Fruit fly (Drosophila melanogaster) whole organism, pupa: ENCODE results near the gene CG15336.

ENCODE experiments used
- CG10348 ChIP-seq: fragments of 200-800 bp; sonication (Bioruptor generic); IDR thresholded peaks from 2 replicates; pipeline ENCODE4 v1.3.6; 2022; ENCODE audit warnings: missing biosample characterization, missing genetic modification characterization
- CG13204 ChIP-seq: fragments of 200-800 bp; sonication (Bioruptor generic); optimal IDR thresholded peaks from 2 replicates; lab custom pipeline; 2018; ENCODE audit warnings: missing biosample characterization, mild to moderate bottlenecking, missing genetic modification characterization, moderate library complexity
- CG14655 ChIP-seq: fragments of 200-800 bp; sonication (Bioruptor generic); optimal IDR thresholded peaks from 3 replicates; lab custom pipeline; 2017; ENCODE audit warnings: mild to moderate bottlenecking, missing biosample characterization, missing genetic modification reagents, missing genetic modification characterization
- CG15710 ChIP-seq: fragments of 200-800 bp; sonication (Bioruptor generic); optimal IDR thresholded peaks from 2 replicates; lab custom pipeline; 2018; ENCODE audit warnings: missing biosample characterization, mild to moderate bottlenecking, missing genetic modification characterization, moderate library complexity
- CG32121 ChIP-seq: fragments of 200-800 bp; sonication (Bioruptor generic); IDR thresholded peaks from 2 replicates; pipeline ENCODE4 v1.3.6; 2022; ENCODE audit warnings: missing biosample characterization, missing genetic modification characterization
- CG34367 ChIP-seq: fragments of 200-800 bp; sonication (Bioruptor generic); optimal IDR thresholded peaks from 2 replicates; lab custom pipeline; 2018; ENCODE audit warnings: missing biosample characterization, mild to moderate bottlenecking, missing genetic modification characterization
- CG4496 ChIP-seq: fragments of 200-800 bp; sonication (Bioruptor generic); IDR thresholded peaks from 3 replicates; pipeline ENCODE4 v1.3.6; 2022; ENCODE audit warnings: missing biosample characterization, missing genetic modification characterization
- CG9948 ChIP-seq: fragments of 200-800 bp; sonication (Bioruptor generic); optimal IDR thresholded peaks from 2 replicates; lab custom pipeline; 2018; ENCODE audit warnings: missing biosample characterization, mild to moderate bottlenecking, missing genetic modification characterization, moderate library complexity
- D1 ChIP-seq: fragments of 200-800 bp; sonication (Bioruptor generic); optimal IDR thresholded peaks from 2 replicates; lab custom pipeline; 2018; ENCODE audit warnings: missing biosample characterization, mild to moderate bottlenecking, missing genetic modification characterization, moderate library complexity
- EcR ChIP-seq: fragments of 200-800 bp; sonication (Bioruptor generic); optimal IDR thresholded peaks from 3 replicates; lab custom pipeline; 2019; ENCODE audit warnings: missing biosample characterization, missing genetic modification characterization, mild to moderate bottlenecking, moderate library complexity, missing genetic modification reagents
- Pif1A ChIP-seq: fragments of 200-800 bp; sonication (Bioruptor generic); optimal IDR thresholded peaks from 3 replicates; lab custom pipeline; 2016; ENCODE audit warnings: missing biosample characterization, missing genetic modification characterization
- fd96Ca ChIP-seq: fragments of 200-800 bp; sonication (Bioruptor generic); IDR thresholded peaks from 3 replicates; pipeline ENCODE4 v1.3.6; 2022; ENCODE audit warnings: missing biosample characterization, missing genetic modification characterization
- gl ChIP-seq: fragments of 200-800 bp; sonication (Bioruptor generic); optimal IDR thresholded peaks from 2 replicates; lab custom pipeline; 2018; ENCODE audit warnings: missing biosample characterization, mild to moderate bottlenecking, missing genetic modification characterization
- rn ChIP-seq: fragments of 200-800 bp; sonication (Bioruptor generic); IDR thresholded peaks from 2 replicates; pipeline ENCODE4 v1.3.6; 2022; ENCODE audit warnings: missing biosample characterization, missing genetic modification characterization

dm6 chrX:8141353-8142066 lies 6.2 kb upstream of the CG15336 start:
- TF ChIP-seq CG13204 (GFP tag; lab: Kevin White, UChicago) (peak; percentile 94), gl (tag; lab: Kevin White, UChicago) (no peak), CG32121 (GFP tag; lab: Robert Waterston, UW) (peak; percentile 66), EcR (peak; percentile 40), CG15710 (tag; lab: Kevin White, UChicago) (peak; percentile 4), CG9948 (tag; lab: Kevin White, UChicago) (no peak), CG34367 (tag; lab: Kevin White, UChicago) (no peak), rn (GFP tag; lab: Robert Waterston, UW) (no peak), CG4496 (GFP tag; lab: Robert Waterston, UW) (peak; percentile 93), fd96Ca (peak; percentile 5; the same call in 1 of the 3 replicates), Pif1A (GFP tag; lab: Kevin White, UChicago) (peak; percentile 16), D1 (tag; lab: Kevin White, UChicago) (no peak), CG10348 (GFP tag; lab: Robert Waterston, UW) (0 out of 2 replicates have a peak, but pooled peaks have one; percentile 20), CG14655 (no peak)
